Fruit fly (Drosophila melanogaster) whole organism: Measurements from ENCODE around the gene Ttc19.

Experiments
- CG8478 ChIP-seq: fragments of >200 bp; optimal IDR thresholded peaks from 2 replicates; lab custom pipeline; 2018; ENCODE audit warnings: inconsistent platforms
- Dll ChIP-seq: fragments of >200 bp; optimal IDR thresholded peaks from 2 replicates; lab custom pipeline; 2017
- EcR ChIP-seq, 2 experiments: fragments of >200 bp; optimal IDR thresholded peaks; 2 replicates each; lab custom pipeline; 2017; ENCODE audit warnings: missing biosample characterization in 2 of 2, missing genetic modification characterization in 2 of 2, missing genetic modification reagents in 2 of 2
- pan ChIP-seq: fragments of >200 bp; optimal IDR thresholded peaks from 2 replicates; lab custom pipeline; 2017
- psq ChIP-seq: fragments of >200 bp; optimal IDR thresholded peaks from 2 replicates; lab custom pipeline; 2017
- usp ChIP-seq: fragments of >200 bp; optimal IDR thresholded peaks from 2 replicates; lab custom pipeline; 2017; ENCODE audit warnings: missing biosample characterization, missing genetic modification characterization, mixed read lengths

Gene Ttc19

DNA sequence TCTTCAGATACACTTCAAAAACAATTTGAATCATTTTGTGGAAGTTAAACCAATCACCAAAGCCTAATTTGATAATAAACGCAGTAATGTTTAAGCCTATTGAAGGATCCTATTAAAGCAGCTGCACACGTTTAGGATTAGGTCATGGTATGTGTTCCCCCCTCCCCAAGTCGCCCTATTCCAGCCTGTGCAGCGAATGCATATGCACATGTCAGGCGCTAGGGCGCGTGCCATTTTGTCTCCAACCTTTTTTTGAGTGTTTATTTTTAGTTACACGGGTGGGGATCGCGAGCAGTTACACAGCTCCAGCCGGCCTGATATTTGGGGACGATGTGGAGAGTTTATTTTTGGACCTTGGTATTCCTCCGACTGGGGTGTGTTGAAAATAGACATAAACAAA lies 7.9 kb downstream of the Ttc19 start:
- no peak for TF ChIP-seq EcR (GFP tag; optimal IDR thresholded peaks at IDR 0.05; lab: Kevin White, UChicago)
- TF ChIP-seq CG8478 (lab: Kevin White, UChicago): no peak
- no peak for TF ChIP-seq psq (lab: Kevin White, UChicago)
- no peak for TF ChIP-seq Dll (lab: Kevin White, UChicago)
- TF ChIP-seq usp (GFP tag; lab: Kevin White, UChicago): no peak
- TF ChIP-seq pan (lab: Kevin White, UChicago): no peak

DNA sequence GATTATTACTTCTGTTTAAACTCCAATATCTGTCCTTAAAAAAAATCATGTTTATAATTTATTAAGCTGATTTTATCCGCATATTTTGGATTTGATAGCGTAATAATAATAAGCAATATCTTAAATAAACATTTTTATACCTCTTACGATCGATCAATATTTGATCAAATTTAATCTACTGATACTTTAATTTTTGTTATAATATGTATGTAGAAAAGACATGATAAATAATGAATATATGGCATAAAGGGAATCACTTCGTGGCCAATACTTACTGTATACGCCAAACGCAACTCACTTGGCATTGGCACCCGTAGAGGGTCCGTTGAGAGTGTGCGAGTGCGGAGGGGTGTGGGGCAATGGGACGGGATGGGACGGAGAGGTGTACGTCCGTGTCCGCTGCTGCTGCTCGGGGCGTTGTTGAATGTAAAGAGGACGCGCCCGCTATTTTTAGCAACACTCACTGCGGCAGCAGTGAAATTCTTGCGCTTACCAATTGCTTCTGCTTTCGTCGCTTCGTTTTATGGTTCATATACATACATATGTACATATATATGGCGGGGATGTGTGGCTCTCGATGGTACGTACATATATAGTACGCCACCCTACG lies 8.7 kb downstream of the Ttc19 start:
- no peak for TF ChIP-seq CG8478 (lab: Kevin White, UChicago)
- no peak for TF ChIP-seq usp (GFP tag; lab: Kevin White, UChicago)
- no peak for TF ChIP-seq EcR (GFP tag; optimal IDR thresholded peaks at IDR 0.05; lab: Kevin White, UChicago)
- no peak for TF ChIP-seq psq (lab: Kevin White, UChicago)
- no peak for TF ChIP-seq pan (lab: Kevin White, UChicago)
- TF ChIP-seq Dll (lab: Kevin White, UChicago): no peak

- TF ChIP-seq psq (lab: Kevin White, UChicago): no peak
These were observed 9.9 kb downstream of the Ttc19 start for dm6 chr2L:19035013-19035412.

DNA sequence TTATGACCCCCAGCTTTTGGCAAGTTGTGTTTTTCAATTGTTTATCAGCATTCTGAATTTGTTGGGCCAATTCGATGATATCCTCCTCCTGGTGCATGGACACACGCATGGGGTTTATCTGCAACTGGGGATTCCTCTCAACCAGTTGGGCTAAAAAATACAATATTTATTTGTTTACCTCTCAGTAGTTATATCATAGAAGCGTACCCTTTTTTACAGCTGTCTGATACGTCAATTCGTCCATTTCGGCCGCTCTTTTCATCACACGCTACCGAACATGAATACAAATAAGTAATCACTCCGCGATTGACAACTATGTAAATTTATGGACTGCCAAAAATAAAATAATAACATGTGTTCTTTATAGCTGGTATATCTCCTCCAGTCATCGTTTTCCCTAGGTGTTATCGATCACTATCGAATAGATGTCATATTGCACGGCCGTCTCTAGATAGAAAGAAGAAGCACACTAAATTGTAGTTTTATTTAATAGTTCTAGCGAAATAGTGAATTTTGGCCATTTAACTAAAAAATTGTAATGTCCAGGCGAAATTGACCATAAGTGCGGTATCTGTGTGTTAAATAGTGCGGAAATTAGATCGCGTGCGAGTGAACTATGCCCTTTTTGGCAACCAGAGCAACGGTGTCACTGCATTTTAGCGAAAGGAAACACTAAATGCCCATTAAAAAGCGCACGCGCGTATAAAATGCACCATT lies 10.6 kb downstream of the Ttc19 start, which contains the start of the genes mib2 and CG31800:
mib2 (plus strand) TSS at position 232 of the 717 bp plus-strand sequence.
CG31800 (minus strand) TSS at position 364 of the 717 bp plus-strand sequence.
- TF ChIP-seq EcR (GFP tag; optimal IDR thresholded peaks at IDR 0.05; lab: Kevin White, UChicago) (no peak), pan (lab: Kevin White, UChicago) (no peak), CG8478 (lab: Kevin White, UChicago) (no peak), Dll (lab: Kevin White, UChicago) (no peak)

- TF ChIP-seq Dll (lab: Kevin White, UChicago) (no peak), psq (lab: Kevin White, UChicago) (no peak), EcR (GFP tag; optimal IDR thresholded peaks at IDR 0.05; lab: Kevin White, UChicago) (no peak), CG8478 (lab: Kevin White, UChicago) (no peak), pan (lab: Kevin White, UChicago) (no peak), usp (GFP tag; lab: Kevin White, UChicago) (no peak)
These were observed 11.7 kb downstream of the Ttc19 start, which contains the start of gene hook for dm6 chr2L:19033288-19033687. Gene hook, minus strand, starts transcription at chr2L:19033498.

DNA sequence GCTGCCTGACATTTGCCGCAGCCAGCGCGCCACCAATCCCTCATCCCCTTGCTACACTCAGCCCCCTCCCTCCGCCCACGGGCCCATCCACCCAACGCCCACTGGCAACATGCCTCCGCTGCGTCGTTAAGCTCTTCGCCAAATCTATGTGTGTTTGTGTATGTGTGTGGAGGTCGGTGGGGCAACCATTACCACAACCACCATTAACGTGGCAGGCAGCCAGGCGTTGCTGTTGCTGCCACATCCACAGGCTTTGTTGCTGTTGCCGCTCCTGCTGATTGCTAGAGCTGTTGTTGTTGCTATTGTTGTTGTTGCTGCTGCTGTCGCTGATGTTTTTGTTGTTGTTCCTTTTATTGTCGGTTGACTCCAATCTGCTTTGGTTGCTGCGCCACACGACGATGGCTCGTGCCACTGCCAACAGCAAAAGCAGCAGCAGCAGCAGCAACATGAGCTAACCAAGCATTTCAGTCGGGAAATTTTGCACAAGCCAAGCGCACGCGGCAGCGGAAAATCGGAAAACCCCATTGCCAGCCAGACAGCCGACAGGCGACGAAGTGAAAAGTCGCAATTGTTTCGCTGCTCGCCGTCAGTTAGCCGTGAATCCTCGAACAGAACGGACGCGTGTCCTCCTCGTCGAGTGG lies 17.6 kb downstream of the Ttc19 start, which contains the start of gene Sidpn:
Sidpn (plus strand) TSS at position 465 of the 641 bp plus-strand sequence.
- TF ChIP-seq psq (lab: Kevin White, UChicago) (no peak), EcR (GFP tag; optimal IDR thresholded peaks at IDR 0.05; lab: Kevin White, UChicago) (no peak), usp (GFP tag; lab: Kevin White, UChicago) (no peak), CG8478 (lab: Kevin White, UChicago) (no peak), pan (lab: Kevin White, UChicago) (no peak), Dll (lab: Kevin White, UChicago) (no peak)

DNA sequence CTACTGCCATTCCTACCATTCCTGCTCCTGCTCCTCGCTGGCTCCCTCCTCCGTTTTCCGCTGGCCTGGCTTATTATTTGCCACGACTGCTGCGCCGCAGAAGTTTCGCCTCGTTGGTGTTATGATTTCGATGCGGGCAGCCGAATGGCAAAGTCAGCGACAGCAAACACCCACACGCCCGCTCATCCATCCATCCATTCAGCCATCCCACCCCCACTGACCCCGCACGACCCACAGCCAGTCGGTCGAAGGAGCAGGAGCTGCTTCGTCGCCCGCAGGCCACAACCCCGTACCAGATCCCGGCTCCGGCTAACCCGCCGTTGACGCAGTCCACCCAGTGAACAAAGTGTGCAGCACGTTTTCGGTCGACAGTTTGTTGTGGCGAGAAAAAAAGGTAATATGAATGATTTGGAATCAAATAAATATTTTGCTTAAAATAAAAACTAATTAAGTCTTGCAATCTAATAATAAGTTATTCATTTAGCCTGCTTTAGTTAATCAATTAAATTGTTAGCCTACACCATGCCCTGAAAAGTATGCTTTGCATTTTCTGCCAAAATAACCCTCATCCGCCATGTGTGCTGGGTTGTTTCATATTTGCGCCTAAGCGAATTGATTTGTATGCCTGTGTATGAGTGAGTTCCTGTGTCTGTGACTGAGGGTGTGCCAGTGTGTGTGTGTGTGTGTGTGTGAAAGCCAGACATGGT lies 18.3 kb downstream of the Ttc19 start:
- TF ChIP-seq usp (GFP tag; lab: Kevin White, UChicago): no peak
- TF ChIP-seq EcR (GFP tag; optimal IDR thresholded peaks at IDR 0.05; lab: Kevin White, UChicago): no peak
- no peak for TF ChIP-seq Dll (lab: Kevin White, UChicago)
- TF ChIP-seq pan (lab: Kevin White, UChicago): no peak

DNA sequence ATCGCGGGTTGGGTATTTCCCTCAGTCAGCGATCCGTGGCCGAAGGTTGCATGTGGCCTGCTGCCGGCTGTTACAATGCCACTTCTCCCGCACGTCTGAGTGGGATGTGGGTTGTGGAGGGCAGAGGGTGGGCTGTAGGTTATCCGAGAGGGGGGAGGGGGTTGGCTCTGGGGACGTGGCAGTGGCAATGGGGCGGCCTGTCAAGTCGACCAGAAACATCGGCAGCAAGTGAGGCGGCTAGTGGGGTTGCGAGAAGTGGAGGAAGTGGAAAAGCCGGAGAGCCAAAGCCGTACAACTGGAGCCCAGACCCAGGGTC lies 20.2 kb downstream of the Ttc19 start:
- no peak for TF ChIP-seq usp (GFP tag; lab: Kevin White, UChicago)
- TF ChIP-seq psq (lab: Kevin White, UChicago): no peak
- no peak for TF ChIP-seq CG8478 (lab: Kevin White, UChicago)
- TF ChIP-seq Dll (lab: Kevin White, UChicago): no peak
- no peak for TF ChIP-seq EcR (GFP tag; optimal IDR thresholded peaks at IDR 0.05; lab: Kevin White, UChicago)

DNA sequence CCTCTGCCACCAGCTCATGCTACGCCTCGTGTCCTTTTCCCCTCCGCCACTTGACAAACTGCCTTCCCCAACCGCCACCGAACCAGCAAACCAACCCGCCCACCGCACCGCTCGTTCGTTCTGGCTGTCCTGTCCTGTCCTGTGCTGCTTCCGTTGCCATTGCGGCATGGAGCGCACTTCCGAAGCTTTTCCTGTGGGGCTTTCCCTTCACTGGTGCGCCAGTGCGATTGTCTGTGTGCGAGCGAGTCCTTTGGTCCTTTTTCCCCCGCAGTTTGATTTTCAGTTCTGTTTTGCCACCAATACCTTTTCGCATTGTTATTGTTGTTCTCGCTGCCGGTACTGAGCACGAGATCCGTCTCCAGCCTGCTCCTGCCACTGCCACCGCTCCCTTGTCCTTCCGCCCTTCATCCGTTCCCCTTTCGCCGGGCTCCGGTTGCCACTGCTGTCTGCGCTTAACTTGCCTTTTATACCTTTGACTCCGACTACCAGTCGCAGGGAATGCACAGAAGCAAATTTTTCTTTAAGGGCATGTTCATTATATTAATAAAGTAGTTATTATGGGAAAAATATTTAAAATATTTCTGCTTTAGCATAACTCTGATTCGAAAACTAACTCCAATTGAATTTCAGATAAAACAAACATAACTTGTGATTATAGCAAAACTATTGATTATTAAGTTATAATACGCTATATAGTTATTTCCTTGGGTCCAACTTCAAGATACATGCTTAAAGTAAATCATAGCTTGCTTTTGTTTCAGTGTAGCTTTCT lies 20.8 kb downstream of the Ttc19 start:
- TF ChIP-seq usp (GFP tag; lab: Kevin White, UChicago): no peak
- no peak for TF ChIP-seq EcR (GFP tag; optimal IDR thresholded peaks at IDR 0.05; lab: Kevin White, UChicago)
- no peak for TF ChIP-seq pan (lab: Kevin White, UChicago)
- no peak for TF ChIP-seq Dll (lab: Kevin White, UChicago)
- TF ChIP-seq psq (lab: Kevin White, UChicago): no peak
- TF ChIP-seq CG8478 (lab: Kevin White, UChicago): no peak

DNA sequence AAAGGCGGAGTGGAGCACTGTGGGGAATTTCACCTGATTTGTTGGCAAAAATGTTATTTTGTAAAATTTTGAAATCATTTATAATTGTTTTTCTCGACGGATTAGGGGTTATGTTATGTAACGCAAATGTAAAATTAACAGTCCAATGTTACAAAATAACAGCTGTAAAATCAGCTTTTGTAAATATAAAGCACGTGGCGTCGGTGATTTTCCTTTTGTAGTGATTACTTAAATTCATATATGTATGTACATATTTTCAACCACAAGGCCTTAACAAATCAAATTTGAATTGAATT lies 22.8 kb downstream of the Ttc19 start, which contains the start of gene CG15172:
CG15172 (plus strand) TSS at position 197 of the 296 bp plus-strand sequence.
- TF ChIP-seq EcR (GFP tag; optimal IDR thresholded peaks at IDR 0.05; lab: Kevin White, UChicago): no peak
- no peak for TF ChIP-seq usp (GFP tag; lab: Kevin White, UChicago)
- TF ChIP-seq psq (lab: Kevin White, UChicago): no peak
- no peak for TF ChIP-seq CG8478 (lab: Kevin White, UChicago)
